Fruit fly (Drosophila melanogaster) whole organism, embryonic: Measurements from ENCODE around the gene CG16984.

Source experiments
- Aef1 ChIP-seq: fragments of 200-800 bp; sonication (Bioruptor generic); IDR thresholded peaks from 3 replicates; pipeline ENCODE4 v1.3.6; 2022; ENCODE audit warnings: missing biosample characterization, missing genetic modification characterization
- Awh ChIP-seq: fragments of 200-800 bp; sonication (Bioruptor generic); IDR thresholded peaks from 2 replicates; pipeline ENCODE4, ENCODE4 v1.3.6; 2022; ENCODE audit warnings: missing biosample characterization, missing genetic modification characterization
- CG10959 ChIP-seq: fragments of 200-800 bp; sonication (Bioruptor generic); IDR thresholded peaks from 2 replicates; pipeline ENCODE4 v1.3.6; 2022; ENCODE audit warnings: missing biosample characterization, missing genetic modification characterization
- CG11504 ChIP-seq: fragments of 200-800 bp; sonication (Bioruptor generic); optimal IDR thresholded peaks from 3 replicates; lab custom pipeline; 2019; ENCODE audit warnings: missing biosample characterization, mild to moderate bottlenecking, missing genetic modification characterization, moderate library complexity
- CG13624 ChIP-seq: fragments of 200-800 bp; sonication (Bioruptor generic); optimal IDR thresholded peaks from 2 replicates; lab custom pipeline; 2016; ENCODE audit warnings: missing biosample characterization, missing genetic modification characterization
- CG13894 ChIP-seq: fragments of 200-800 bp; sonication (Bioruptor generic); optimal IDR thresholded peaks from 3 replicates; lab custom pipeline; 2018; ENCODE audit warnings: missing biosample characterization, mild to moderate bottlenecking, missing genetic modification characterization, moderate library complexity
- CG15269 ChIP-seq: fragments of 200-800 bp; sonication (Bioruptor generic); optimal IDR thresholded peaks from 2 replicates; lab custom pipeline; 2018; ENCODE audit warnings: missing biosample characterization, mild to moderate bottlenecking, missing genetic modification characterization, moderate library complexity
- CG15696 ChIP-seq: fragments of 200-800 bp; sonication (Bioruptor generic); optimal IDR thresholded peaks from 2 replicates; lab custom pipeline; 2019; ENCODE audit warnings: missing biosample characterization, mild to moderate bottlenecking, missing genetic modification characterization, moderate library complexity
- CG1603 ChIP-seq: fragments of 200-800 bp; sonication (Bioruptor generic); optimal IDR thresholded peaks from 2 replicates; lab custom pipeline; 2019; ENCODE audit warnings: missing biosample characterization, mild to moderate bottlenecking, missing genetic modification characterization, moderate library complexity
- CG30431 ChIP-seq: fragments of 200-800 bp; sonication (Bioruptor generic); optimal IDR thresholded peaks from 2 replicates; lab custom pipeline; 2017; ENCODE audit warnings: missing biosample characterization, missing genetic modification characterization
- CG31388 ChIP-seq: fragments of 200-800 bp; sonication (Bioruptor generic); optimal IDR thresholded peaks from 2 replicates; lab custom pipeline; 2016; ENCODE audit warnings: missing biosample characterization, missing genetic modification characterization
- CG32772 ChIP-seq: fragments of 200-800 bp; sonication (Bioruptor generic); IDR thresholded peaks from 2 replicates; pipeline ENCODE4 v1.3.6; 2022; ENCODE audit warnings: missing biosample characterization, missing genetic modification characterization
- CG3407 ChIP-seq: fragments of 200-800 bp; sonication (Bioruptor generic); optimal IDR thresholded peaks from 2 replicates; lab custom pipeline; 2018; ENCODE audit warnings: missing biosample characterization, mild to moderate bottlenecking, missing genetic modification characterization
- CG3726 ChIP-seq: fragments of 200-800 bp; sonication (Bioruptor generic); IDR thresholded peaks from 3 replicates; pipeline ENCODE4, ENCODE4 v1.3.6; 2022; ENCODE audit warnings: missing biosample characterization, missing genetic modification characterization
- CG7357 ChIP-seq: fragments of 200-800 bp; sonication (Bioruptor generic); IDR thresholded peaks from 3 replicates; pipeline ENCODE4 v1.3.6; 2022; ENCODE audit warnings: missing biosample characterization, missing genetic modification characterization
- CG7839 ChIP-seq: fragments of 200-800 bp; sonication (Bioruptor generic); optimal IDR thresholded peaks from 3 replicates; lab custom pipeline; 2018; ENCODE audit warnings: missing biosample characterization, mild to moderate bottlenecking, missing genetic modification characterization, moderate library complexity
- CG8359 ChIP-seq: fragments of 200-800 bp; sonication (Bioruptor generic); optimal IDR thresholded peaks from 2 replicates; lab custom pipeline; 2017; ENCODE audit warnings: missing biosample characterization, mild to moderate bottlenecking, missing genetic modification characterization, borderline replicate concordance
- CG8944 ChIP-seq: fragments of 200-800 bp; sonication (Bioruptor generic); optimal IDR thresholded peaks from 3 replicates; lab custom pipeline; 2016; ENCODE audit warnings: missing biosample characterization, missing genetic modification characterization
- Drgx ChIP-seq: fragments of 200-800 bp; sonication (Bioruptor generic); IDR thresholded peaks from 2 replicates; pipeline ENCODE4 v1.3.6; 2022; ENCODE audit warnings: missing biosample characterization, missing genetic modification characterization
- Ets65A ChIP-seq: fragments of 200-800 bp; sonication (Bioruptor generic); peaks from one replicate; lab custom pipeline; 2016; ENCODE audit warnings: missing biosample characterization, missing genetic modification characterization
- HLH4C ChIP-seq: fragments of 200-800 bp; sonication (Bioruptor generic); IDR thresholded peaks from 3 replicates; pipeline ENCODE4 v1.3.6; 2022; ENCODE audit warnings: missing biosample characterization, missing genetic modification characterization; ENCODE audit not compliant: partially characterized antibody
- Mad ChIP-seq: fragments of 200-800 bp; sonication (Bioruptor generic); optimal IDR thresholded peaks from 2 replicates; lab custom pipeline; 2016; ENCODE audit warnings: missing biosample characterization, missing genetic modification characterization
- Nf-YB ChIP-seq: fragments of 200-800 bp; sonication (Bioruptor generic); optimal IDR thresholded peaks from 3 replicates; lab custom pipeline; 2019; ENCODE audit warnings: missing biosample characterization, mild to moderate bottlenecking, missing genetic modification characterization, moderate library complexity
- Oli ChIP-seq: fragments of 200-800 bp; sonication (Bioruptor generic); optimal IDR thresholded peaks from 2 replicates; lab custom pipeline; 2018; ENCODE audit warnings: missing biosample characterization, mild to moderate bottlenecking, missing genetic modification characterization, moderate library complexity
- PHDP ChIP-seq: fragments of 200-800 bp; sonication (Bioruptor generic); optimal IDR thresholded peaks from 3 replicates; lab custom pipeline; 2018; ENCODE audit warnings: missing biosample characterization, mild to moderate bottlenecking, missing genetic modification characterization, moderate library complexity
- Sox100B ChIP-seq: fragments of 200-800 bp; sonication (Bioruptor generic); optimal IDR thresholded peaks from 3 replicates; lab custom pipeline; 2018; ENCODE audit warnings: missing biosample characterization, mild to moderate bottlenecking, missing genetic modification characterization
- Sox102F ChIP-seq: fragments of 200-800 bp; sonication (Bioruptor generic); optimal IDR thresholded peaks from 2 replicates; lab custom pipeline; 2018; ENCODE audit warnings: missing biosample characterization, mild to moderate bottlenecking, missing genetic modification characterization, moderate library complexity
- Xrp1 ChIP-seq: fragments of 200-800 bp; sonication (Bioruptor generic); IDR thresholded peaks from 2 replicates; pipeline ENCODE4 v1.3.6; 2022; ENCODE audit warnings: missing biosample characterization, missing genetic modification characterization
- al ChIP-seq: fragments of 200-800 bp; sonication (Bioruptor generic); IDR thresholded peaks from 2 replicates; pipeline ENCODE4 v1.3.6; 2022; ENCODE audit warnings: missing biosample characterization, missing genetic modification characterization
- aop ChIP-seq: fragments of 200-800 bp; sonication (Bioruptor generic); IDR thresholded peaks from 2 replicates; pipeline ENCODE4 v1.3.6; 2022; ENCODE audit warnings: missing biosample characterization, missing genetic modification characterization
- ash1 ChIP-seq: fragments of 200-800 bp; sonication (Bioruptor generic); optimal IDR thresholded peaks from 2 replicates; lab custom pipeline; 2018; ENCODE audit warnings: missing biosample characterization, mild to moderate bottlenecking, missing genetic modification characterization
- bcd ChIP-seq: fragments of 200-800 bp; sonication (Bioruptor generic); optimal IDR thresholded peaks from 2 replicates; lab custom pipeline; 2017; ENCODE audit warnings: missing biosample characterization, mild to moderate bottlenecking, missing genetic modification characterization
- br ChIP-seq: fragments of >200 bp; optimal IDR thresholded peaks from 2 replicates; lab custom pipeline; 2017
- chif ChIP-seq, 2 experiments: fragments of 200-800 bp; sonication (Bioruptor generic); optimal IDR thresholded peaks; 3 replicates each; lab custom pipeline; 2016; ENCODE audit warnings: missing biosample characterization in 2 of 2, missing genetic modification characterization in 2 of 2
- crol ChIP-seq: fragments of 200-800 bp; sonication (Bioruptor generic); IDR thresholded peaks from 2 replicates; pipeline ENCODE4 v1.3.6; 2022; ENCODE audit warnings: missing biosample characterization, missing genetic modification characterization
- esg ChIP-seq: fragments of 200-800 bp; sonication (Bioruptor generic); conservative IDR thresholded peaks from 2 replicates; pipeline ENCODE4 v1.3.6; 2022; ENCODE audit warnings: missing biosample characterization, missing genetic modification characterization
- gem ChIP-seq: fragments of 200-800 bp; sonication (Bioruptor generic); optimal IDR thresholded peaks from 2 replicates; lab custom pipeline; 2019; ENCODE audit warnings: missing biosample characterization, mild to moderate bottlenecking, missing genetic modification characterization, moderate library complexity
- grn ChIP-seq: fragments of 200-800 bp; sonication (Bioruptor generic); optimal IDR thresholded peaks from 3 replicates; lab custom pipeline; 2017; ENCODE audit warnings: missing biosample characterization, missing genetic modification characterization
- ro ChIP-seq: fragments of 200-800 bp; sonication (Bioruptor generic); IDR thresholded peaks from 2 replicates; pipeline ENCODE4 v1.3.6; 2022; ENCODE audit warnings: missing biosample characterization, missing genetic modification characterization
- sens ChIP-seq: fragments of 200-800 bp; sonication (Bioruptor generic); peaks from one replicate; lab custom pipeline; 2016; ENCODE audit warnings: missing biosample characterization, missing genetic modification characterization
- sens-2 ChIP-seq: fragments of 200-800 bp; sonication (Bioruptor generic); IDR thresholded peaks from 2 replicates; pipeline ENCODE4 v1.3.6; 2022; ENCODE audit warnings: missing biosample characterization, missing genetic modification characterization
- sr ChIP-seq: fragments of 200-800 bp; sonication (Bioruptor generic); IDR thresholded peaks from 3 replicates; pipeline ENCODE4 v1.3.6; 2022; ENCODE audit warnings: missing biosample characterization, missing genetic modification characterization
- tgo ChIP-seq: fragments of 200-800 bp; sonication (Bioruptor generic); IDR thresholded peaks from 3 replicates; pipeline ENCODE4 v1.3.6; 2022; ENCODE audit warnings: missing biosample characterization, missing genetic modification characterization
- trem ChIP-seq: fragments of 200-800 bp; optimal IDR thresholded peaks from 3 replicates; lab custom pipeline; 2019; ENCODE audit warnings: missing biosample characterization, mild to moderate bottlenecking, missing genetic modification characterization, moderate library complexity
- vvl ChIP-seq: fragments of 200-800 bp; sonication (Bioruptor generic); IDR thresholded peaks from 2 replicates; pipeline ENCODE4 v1.3.6; 2022; ENCODE audit warnings: missing biosample characterization, missing genetic modification characterization
- zen ChIP-seq: fragments of 200-800 bp; sonication (Bioruptor generic); optimal IDR thresholded peaks from 3 replicates; lab custom pipeline; 2018; ENCODE audit warnings: missing biosample characterization, mild to moderate bottlenecking, missing genetic modification characterization, moderate library complexity
- zfh1 ChIP-seq: fragments of 200-800 bp; sonication (Bioruptor generic); IDR thresholded peaks from 3 replicates; pipeline ENCODE4 v1.3.6; 2022; ENCODE audit warnings: missing biosample characterization, missing genetic modification characterization

CG16984 gene

DNA sequence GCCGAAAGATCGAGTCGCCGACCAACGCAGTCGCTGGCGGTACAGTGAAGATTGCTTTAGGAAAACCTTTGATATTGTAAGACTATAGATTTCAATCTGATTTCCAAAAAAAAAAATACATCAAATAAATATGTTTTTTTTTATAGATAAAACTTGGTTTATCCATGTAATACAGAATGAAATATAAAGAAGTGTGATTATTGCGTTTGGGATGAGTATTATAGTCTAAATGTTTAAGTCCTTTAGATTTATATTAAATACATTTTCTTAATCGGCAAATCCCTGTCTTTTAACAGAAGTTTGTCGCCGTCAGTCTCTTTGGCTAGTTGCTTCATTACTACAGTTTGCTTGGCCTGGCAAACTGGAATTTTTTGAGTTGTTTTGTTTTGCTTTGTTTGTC lies 13.7 kb upstream of the CG16984 start (continued):
- TF ChIP-seq Aef1 (GFP tag; lab: Robert Waterston, UW) = 0 out of 3 replicates have a peak, but pooled peaks have one; percentile 11
- peak; percentile 21 for TF ChIP-seq Oli (tag; lab: Kevin White, UChicago)
- no peak for TF ChIP-seq CG13894 (tag; lab: Kevin White, UChicago)
- no peak for TF ChIP-seq chif (GFP tag; optimal IDR thresholded peaks at IDR 0.05; lab: Kevin White, UChicago)
- TF ChIP-seq CG15269 (tag; lab: Kevin White, UChicago) = peak; percentile 72
- no peak for TF ChIP-seq bcd (GFP tag; lab: Kevin White, UChicago)
- peak; percentile 47 for TF ChIP-seq Sox100B (GFP tag; lab: Kevin White, UChicago)
- peak; percentile 49 for TF ChIP-seq esg (GFP tag; lab: Robert Waterston, UW)
- TF ChIP-seq tgo (GFP tag; lab: Robert Waterston, UW) = peak; percentile 36; the same call in 2 of the 3 replicates
- no peak for TF ChIP-seq CG30431
- 0 out of 3 replicates have a peak, but pooled peaks have one; percentile 41 for TF ChIP-seq CG7357 (GFP tag; lab: Robert Waterston, UW)
- no peak for TF ChIP-seq ro (GFP tag; lab: Robert Waterston, UW)
- peak; percentile 66 for TF ChIP-seq CG7839
- peak; percentile 32 for TF ChIP-seq gem
- peak; percentile 47; the same call in 1 of the 2 replicates for TF ChIP-seq CG32772 (GFP tag; lab: Robert Waterston, UW)
- TF ChIP-seq zen (tag; lab: Kevin White, UChicago) = no peak
- peak; percentile 34; the same call in 1 of the 2 replicates for TF ChIP-seq al (GFP tag; lab: Robert Waterston, UW)

DNA sequence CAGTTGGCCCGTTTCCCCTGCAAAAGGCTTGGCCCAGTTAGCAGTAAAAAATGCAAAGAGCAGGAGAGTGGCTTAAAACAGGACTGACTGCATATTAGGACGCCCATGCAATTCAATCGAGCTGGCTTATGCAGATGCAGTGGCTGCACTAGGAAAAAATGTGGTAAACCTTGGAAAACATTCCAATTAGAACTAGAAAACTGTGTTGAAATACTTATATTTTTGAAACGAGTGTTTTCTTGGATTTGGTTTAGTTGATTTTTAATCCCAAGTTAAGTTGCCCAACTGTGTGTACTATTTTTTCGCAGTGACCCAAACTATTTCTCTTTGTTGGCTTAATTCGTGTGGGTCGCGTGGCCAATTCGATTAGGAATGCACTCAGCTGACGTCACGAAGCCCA lies 13.3 kb upstream of the CG16984 start:
- peak; percentile 73 for TF ChIP-seq sens (GFP tag; lab: Kevin White, UChicago)
- no peak for TF ChIP-seq CG8944 (GFP tag; lab: Kevin White, UChicago)
- TF ChIP-seq Ets65A (GFP tag; lab: Kevin White, UChicago) = peak; percentile 92
- TF ChIP-seq zfh1 (GFP tag; lab: Robert Waterston, UW) = peak; percentile 43; the same call in 1 of the 3 replicates
- peak; percentile 41 for TF ChIP-seq CG1603 (tag; lab: Kevin White, UChicago)
- TF ChIP-seq vvl = peak; percentile 49
- 0 out of 2 replicates have a peak, but pooled peaks have one; percentile 4 for TF ChIP-seq CG32772 (GFP tag; lab: Robert Waterston, UW)
- TF ChIP-seq trem (tag; lab: Kevin White, UChicago) = peak; percentile 3
- TF ChIP-seq crol (GFP tag; lab: Robert Waterston, UW) = peak; percentile 56; the same call in 1 of the 2 replicates
- TF ChIP-seq CG3726 (GFP tag; lab: Robert Waterston, UW) = 0 out of 3 replicates have a peak, but pooled peaks have one; percentile 24
- TF ChIP-seq sr (GFP tag; lab: Robert Waterston, UW) = 0 out of 3 replicates have a peak, but pooled peaks have one; percentile 17
- peak; percentile 89 for TF ChIP-seq Drgx (GFP tag; lab: Robert Waterston, UW)
- TF ChIP-seq Xrp1 (GFP tag; lab: Robert Waterston, UW) = no peak
- peak; percentile 8 for TF ChIP-seq CG8359 (GFP tag; lab: Kevin White, UChicago)
- TF ChIP-seq Sox102F = peak; percentile 4
- peak; percentile 41; the same call in 1 of the 2 replicates for TF ChIP-seq Awh (GFP tag; lab: Robert Waterston, UW)
- TF ChIP-seq CG3407 (GFP tag; lab: Kevin White, UChicago) = no peak
- TF ChIP-seq esg (GFP tag; lab: Robert Waterston, UW) = no peak
- TF ChIP-seq sens-2 = 0 out of 2 replicates have a peak, but pooled peaks have one; percentile 4
- TF ChIP-seq CG11504 (tag; lab: Kevin White, UChicago) = no peak
- TF ChIP-seq, all 482 proteins: peak for 15

DNA sequence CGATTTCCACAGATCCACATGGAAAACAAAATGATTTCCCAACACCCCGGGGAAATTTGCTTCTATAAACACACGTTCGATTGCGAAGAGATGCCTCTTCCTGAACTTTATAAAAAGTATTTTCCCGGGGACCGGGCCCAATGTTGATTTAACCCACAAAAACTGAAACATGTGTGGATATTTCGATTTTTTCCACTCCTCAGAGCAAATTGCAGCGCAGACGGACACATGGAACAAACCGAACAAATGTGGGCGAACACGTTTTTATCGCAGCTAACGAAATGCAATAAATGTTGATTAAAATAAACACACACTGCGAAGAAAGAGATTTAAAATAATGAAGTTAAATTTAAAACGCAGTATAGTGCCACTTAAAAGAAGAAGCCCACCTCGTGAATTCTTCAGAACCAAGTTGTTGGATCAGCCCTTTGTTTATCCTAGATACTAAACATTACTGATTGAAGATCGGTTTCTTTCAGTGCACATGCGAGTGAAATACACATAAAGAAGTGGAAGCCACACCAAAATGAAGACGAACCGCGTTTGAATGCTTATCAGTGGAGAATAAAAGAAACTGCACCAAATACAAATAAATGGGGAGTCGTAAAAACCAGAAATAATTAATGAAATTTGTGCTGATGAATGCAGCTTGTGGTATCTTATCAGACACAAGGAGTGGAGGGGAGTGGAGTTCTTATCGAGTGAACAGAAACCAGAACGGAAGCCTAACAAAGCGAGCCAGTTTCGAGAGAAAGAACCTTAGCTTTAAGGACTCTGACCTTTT lies 12.6 kb upstream of the CG16984 start:
- TF ChIP-seq crol (GFP tag; lab: Robert Waterston, UW) (peak; percentile 19; the same call in 1 of the 2 replicates), Mad (GFP tag; lab: Kevin White, UChicago) (peak; percentile 51), CG10959 (peak; percentile 44; the same call in 1 of the 2 replicates), grn (GFP tag; lab: Kevin White, UChicago) (peak; percentile 12), PHDP (tag; lab: Kevin White, UChicago) (peak; percentile 83), CG15696 (tag; lab: Kevin White, UChicago) (peak; percentile 16), HLH4C (GFP tag; lab: Robert Waterston, UW) (0 out of 3 replicates have a peak, but pooled peaks have one; percentile 10), aop (GFP tag; lab: Robert Waterston, UW) (0 out of 2 replicates have a peak, but pooled peaks have one; percentile 52), Nf-YB (GFP tag; lab: Kevin White, UChicago) (peak; percentile 37), Ets65A (GFP tag; lab: Kevin White, UChicago) (peak; percentile 97), CG13624 (GFP tag; lab: Kevin White, UChicago) (peak; percentile 49), ash1 (GFP tag; lab: Kevin White, UChicago) (no peak), br (lab: Kevin White, UChicago) (no peak), CG31388 (peak; percentile 7)
